Worm (Caenorhabditis elegans): ENCODE measurements around the gene tmem-131.

tmem-131 gene

ce11 chrIII:5047175-5047574 is 49.2 kb upstream of the tmem-131 start, which contains the start of gene txbp-3 (continued):
- TF ChIP-seq php-3 (GFP tag; IDR thresholded peaks at IDR 0.05) (no peak), nhr-10 (tag; optimal IDR thresholded peaks at IDR 0.05) (no peak), dve-1 (tag; optimal IDR thresholded peaks at IDR 0.05; ENCODE audit: insufficient read depth) (peak; percentile 79), zip-11 (GFP tag; IDR thresholded peaks at IDR 0.05) (no peak), Y105C5A.15 (GFP tag; IDR thresholded peaks at IDR 0.05) (no peak), nhr-28 (tag; optimal IDR thresholded peaks at IDR 0.05) (peak; percentile 77), mxl-3 (GFP tag; optimal IDR thresholded peaks at IDR 0.05) (peak; percentile 80), aha-1 (tag) (no peak), saeg-2 (GFP tag; IDR thresholded peaks at IDR 0.05) (no peak), R02D3.7 (tag; optimal IDR thresholded peaks at IDR 0.05) (no peak), ctbp-1 (GFP tag; IDR thresholded peaks at IDR 0.05) (no peak), ceh-32 (tag; optimal IDR thresholded peaks at IDR 0.05; ENCODE audit: poor library complexity) (no peak), unc-130 (GFP tag; optimal IDR thresholded peaks at IDR 0.05) (no peak), ceh-62 (tag; optimal IDR thresholded peaks at IDR 0.05) (no peak), ama-1 (optimal IDR thresholded peaks at IDR 0.05) (no peak), ces-1 (GFP tag; optimal IDR thresholded peaks at IDR 0.05) (peak; percentile 12), F49E8.2 (tag; optimal IDR thresholded peaks at IDR 0.05; ENCODE audit: borderline replicate concordance) (no peak), madf-5 (GFP tag; IDR thresholded peaks at IDR 0.05) (no peak), Y5F2A.4 (GFP tag; optimal IDR thresholded peaks at IDR 0.05) (no peak), lsy-2 (tag; optimal IDR thresholded peaks at IDR 0.05) (peak in 1 of 2 experiments; percentile 59), spr-3 (GFP tag; optimal IDR thresholded peaks at IDR 0.05) (no peak), egl-43 (GFP tag; IDR thresholded peaks at IDR 0.05) (no peak), zip-2 (tag; optimal IDR thresholded peaks at IDR 0.05) (no peak), nhr-11 (tag; optimal IDR thresholded peaks at IDR 0.05) (no peak), nhr-111 (GFP tag; optimal IDR thresholded peaks at IDR 0.05) (no peak), D1046.2 (GFP tag; IDR thresholded peaks at IDR 0.05) (no peak), arid-1 (GFP tag; conservative IDR thresholded peaks at IDR 0.05) (no peak), nhr-77 (tag; optimal IDR thresholded peaks at IDR 0.05) (peak; percentile 42), nhr-237 (tag; optimal IDR thresholded peaks at IDR 0.05) (no peak), spr-1 (tag; optimal IDR thresholded peaks at IDR 0.05) (no peak), zfp-3 (GFP tag; conservative IDR thresholded peaks at IDR 0.05) (no peak), fos-1 (tag; optimal IDR thresholded peaks at IDR 0.05) (no peak), nhr-102 (tag; optimal IDR thresholded peaks at IDR 0.05) (no peak)

- TF ChIP-seq set-16 (GFP tag; IDR thresholded peaks at IDR 0.05) (no peak), aly-2 (tag; optimal IDR thresholded peaks at IDR 0.05) (no peak), mxl-2 (GFP tag; conservative IDR thresholded peaks at IDR 0.05) (no peak), ZK337.2 (GFP tag; IDR thresholded peaks at IDR 0.05) (no peak), egl-27 (tag; optimal IDR thresholded peaks at IDR 0.05) (no peak), nhr-42 (GFP tag; IDR thresholded peaks at IDR 0.05) (no peak), nhr-102 (tag; optimal IDR thresholded peaks at IDR 0.05) (no peak), saeg-2 (GFP tag; IDR thresholded peaks at IDR 0.05) (no peak), skn-1 (tag; optimal IDR thresholded peaks at IDR 0.05) (no peak), F10B5.3 (tag; optimal IDR thresholded peaks at IDR 0.05) (no peak), duxl-1 (tag; optimal IDR thresholded peaks at IDR 0.05; ENCODE audit: poor library complexity) (no peak), pha-4 (GFP tag; IDR thresholded peaks at IDR 0.05) (no peak), pha-4 (tag; optimal IDR thresholded peaks at IDR 0.05) (no peak), ceh-62 (tag; optimal IDR thresholded peaks at IDR 0.05) (no peak), D1046.2 (GFP tag; IDR thresholded peaks at IDR 0.05) (no peak)
Observed at ce11 chrIII:5044709-5045108, 46.7 kb upstream of the tmem-131 start, which contains the start of gene C45G9.14. C45G9.14 (plus strand) TSS chrIII:5045009.
